Fruit fly (Drosophila melanogaster): ENCODE measurements around the gene gdrd.

Gene gdrd

DNA sequence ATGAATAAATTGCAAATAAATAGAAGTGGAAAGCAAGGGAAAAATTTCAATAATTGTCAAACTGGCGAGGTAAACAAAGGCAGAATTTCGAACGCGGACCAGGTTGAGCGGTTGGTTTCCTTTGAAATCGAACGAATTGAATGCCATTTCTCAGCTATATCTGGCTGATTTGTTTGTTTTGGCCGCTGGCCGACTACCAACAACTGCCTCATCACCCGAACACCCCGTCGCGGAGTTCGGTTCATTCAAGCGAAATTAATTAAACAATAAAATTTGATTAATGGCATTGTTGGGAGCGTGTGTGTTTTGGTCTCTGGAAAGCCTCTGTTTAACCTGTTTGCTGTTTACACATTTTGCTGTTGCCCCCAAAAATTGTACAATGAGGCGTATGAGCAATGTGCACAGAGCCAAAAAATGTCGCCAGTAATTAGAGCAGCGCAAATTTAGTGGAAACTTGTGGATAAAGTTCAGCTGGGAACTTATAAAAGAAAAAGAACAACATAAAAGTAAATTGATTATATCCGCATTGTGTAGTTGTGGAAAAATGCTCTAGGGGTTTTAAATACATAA, 33.6 kb upstream of the gdrd start:
- TF ChIP-seq CG8119 (GFP tag; IDR thresholded peaks at IDR 0.05), result no peak
- peak; percentile 69 for TF ChIP-seq fkh (GFP tag; optimal IDR thresholded peaks at IDR 0.05)

DNA sequence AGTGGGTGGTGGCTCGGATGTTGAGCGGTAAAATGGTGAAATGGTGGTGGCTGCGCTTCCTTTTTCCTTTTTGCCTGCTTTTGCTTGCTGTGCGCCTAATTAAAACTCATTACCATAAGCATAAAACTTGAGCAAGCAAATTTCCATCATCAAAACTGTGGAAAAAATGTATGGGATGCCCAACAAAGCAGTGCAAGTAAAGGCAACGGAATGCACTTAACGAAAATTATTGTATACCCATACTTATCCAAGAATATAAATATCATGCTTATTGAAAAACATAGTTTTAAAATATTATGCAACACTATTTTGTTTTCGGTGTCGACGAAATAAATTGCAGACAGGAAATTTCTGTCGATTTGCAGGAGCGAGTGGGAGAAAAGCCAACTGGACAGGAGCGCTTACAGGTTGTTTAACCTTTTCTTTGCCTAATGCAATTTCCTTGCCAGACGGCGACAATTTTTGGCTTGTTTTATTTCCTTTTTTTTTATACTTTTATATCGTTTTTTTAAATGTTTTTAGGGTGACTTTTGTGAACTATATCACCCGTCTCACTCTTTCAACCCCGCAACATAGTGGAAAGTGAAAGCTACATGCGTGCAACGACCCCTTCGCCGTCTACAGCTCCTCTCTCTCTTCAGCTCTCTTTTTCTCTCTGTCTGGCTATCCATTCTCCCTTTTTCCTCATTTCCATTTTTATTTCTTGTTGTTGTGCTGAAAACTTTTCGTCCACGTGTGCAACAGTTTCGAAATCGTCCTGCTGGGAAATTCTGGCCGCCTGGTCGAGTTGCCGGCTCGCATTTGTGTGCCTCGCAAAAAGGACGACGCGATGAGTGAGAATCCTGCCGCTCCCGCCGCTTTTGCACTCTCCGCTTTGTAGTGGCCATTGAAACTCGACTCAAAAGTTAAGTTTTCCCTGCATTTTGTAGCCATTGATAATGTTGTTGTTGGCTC, 30.9 kb upstream of the gdrd start:
- TF ChIP-seq topi (GFP tag; optimal IDR thresholded peaks at IDR 0.05), result no peak
- TF ChIP-seq CG32006 (GFP tag; optimal IDR thresholded peaks at IDR 0.05), result peak; percentile 31
- TF ChIP-seq fkh (GFP tag; optimal IDR thresholded peaks at IDR 0.05), result no peak
- TF ChIP-seq CG4318 (GFP tag; optimal IDR thresholded peaks at IDR 0.05), result no peak
- TF ChIP-seq Gug (GFP tag; IDR thresholded peaks at IDR 0.05), result no peak
- TF ChIP-seq pdm3 (GFP tag; optimal IDR thresholded peaks at IDR 0.05), result peak; percentile 13
- TF ChIP-seq CG1621 (tag; optimal IDR thresholded peaks at IDR 0.05), result no peak
- no peak for TF ChIP-seq svp (GFP tag)
- peak; percentile 34 for TF ChIP-seq Hr4 (GFP tag; optimal IDR thresholded peaks at IDR 0.05)
- no peak for TF ChIP-seq CG10631 (GFP tag; optimal IDR thresholded peaks at IDR 0.05)
- TF ChIP-seq Sox15 (GFP tag; optimal IDR thresholded peaks at IDR 0.05), result no peak
- TF ChIP-seq Smox (GFP tag; optimal IDR thresholded peaks at IDR 0.05), result no peak
- no peak for TF ChIP-seq CG8119 (GFP tag; IDR thresholded peaks at IDR 0.05)
- no peak for TF ChIP-seq Ets21C (GFP tag; optimal IDR thresholded peaks at IDR 0.05)
- no peak for TF ChIP-seq net (GFP tag; optimal IDR thresholded peaks at IDR 0.05)
- no peak for TF ChIP-seq vri (GFP tag; optimal IDR thresholded peaks at IDR 0.05)
- no peak for TF ChIP-seq OdsH (GFP tag; optimal IDR thresholded peaks at IDR 0.05)
- TF ChIP-seq CG3032 (tag; optimal IDR thresholded peaks at IDR 0.05), result no peak
- TF ChIP-seq Blimp-1 (GFP tag; optimal IDR thresholded peaks at IDR 0.05), result peak; percentile 10
- TF ChIP-seq CG6163 (GFP tag; IDR thresholded peaks at IDR 0.05), result no peak
- no peak for TF ChIP-seq CG8632 (GFP tag; optimal IDR thresholded peaks at IDR 0.05)
- TF ChIP-seq acj6 (GFP tag; optimal IDR thresholded peaks at IDR 0.05), result no peak
- no peak for TF ChIP-seq fd85E (GFP tag; optimal IDR thresholded peaks at IDR 0.05)
- no peak for TF ChIP-seq CG15336 (GFP tag; IDR thresholded peaks at IDR 0.05)
- TF ChIP-seq lz (GFP tag; optimal IDR thresholded peaks at IDR 0.05), result no peak
- TF ChIP-seq CG31627 (GFP tag; optimal IDR thresholded peaks at IDR 0.05), result no peak
- TF ChIP-seq ss (GFP tag; optimal IDR thresholded peaks at IDR 0.05), result no peak

DNA sequence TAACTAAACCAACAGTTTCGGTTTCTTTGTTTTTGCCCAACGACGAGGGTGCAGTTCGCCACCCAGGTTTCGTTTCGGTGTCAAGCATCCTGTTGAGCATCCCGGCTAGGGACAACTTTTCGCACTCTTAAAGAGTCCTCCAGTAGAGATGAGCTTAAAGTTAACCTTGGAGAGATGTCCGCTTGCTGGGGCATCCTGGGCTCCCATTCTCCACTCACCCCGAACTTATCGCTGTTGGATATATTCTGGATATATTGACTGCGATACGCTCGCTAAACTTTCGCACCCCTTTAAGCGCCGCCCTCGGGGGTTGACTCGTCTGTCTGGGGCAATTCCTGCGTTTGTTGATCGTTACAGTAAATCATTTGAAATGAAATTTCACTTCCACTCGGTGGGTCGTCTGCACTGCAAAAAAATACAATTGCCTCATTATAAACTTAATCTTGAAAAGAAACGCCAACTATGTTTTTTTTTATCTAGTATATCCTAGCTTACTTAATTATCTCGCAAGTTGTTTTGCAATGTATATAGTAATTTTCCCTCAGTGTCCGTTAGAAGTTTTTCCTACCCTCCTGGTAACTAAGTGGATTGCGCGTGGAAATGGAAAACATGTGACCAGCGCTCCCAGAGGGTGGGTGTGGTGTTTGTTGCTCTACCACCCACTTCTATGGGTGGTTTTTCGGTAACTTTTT, 29.4 kb upstream of the gdrd start:
- TF ChIP-seq CG11294 (GFP tag; IDR thresholded peaks at IDR 0.05) (no peak), Sox14 (GFP tag; optimal IDR thresholded peaks at IDR 0.05) (peak; percentile 26), CG6163 (GFP tag; IDR thresholded peaks at IDR 0.05) (peak; percentile 57; the same call in 2 of the 3 replicates), svp (GFP tag) (peak; percentile 65), Met (GFP tag; optimal IDR thresholded peaks at IDR 0.05) (peak; percentile 48), CG32006 (GFP tag; optimal IDR thresholded peaks at IDR 0.05) (peak; percentile 26), lz (GFP tag; optimal IDR thresholded peaks at IDR 0.05) (peak; percentile 50), CG31627 (GFP tag; optimal IDR thresholded peaks at IDR 0.05) (peak; percentile 21), CG15336 (GFP tag; IDR thresholded peaks at IDR 0.05) (0 out of 2 replicates have a peak, but pooled peaks have one; percentile 25), CG6792 (GFP tag; optimal IDR thresholded peaks at IDR 0.05) (peak; percentile 14), CG7368 (GFP tag; optimal IDR thresholded peaks at IDR 0.05) (no peak), CG8632 (GFP tag; optimal IDR thresholded peaks at IDR 0.05) (no peak), CG1621 (tag; optimal IDR thresholded peaks at IDR 0.05) (no peak), Hr39 (GFP tag; optimal IDR thresholded peaks at IDR 0.05) (peak; percentile 36), Lpt (GFP tag; optimal IDR thresholded peaks at IDR 0.05) (no peak), Eip75B (GFP tag; optimal IDR thresholded peaks at IDR 0.05) (peak; percentile 29), CG4318 (GFP tag; optimal IDR thresholded peaks at IDR 0.05) (no peak), fd85E (GFP tag; optimal IDR thresholded peaks at IDR 0.05) (no peak), Gug (GFP tag; IDR thresholded peaks at IDR 0.05) (no peak), CG9139 (GFP tag; optimal IDR thresholded peaks at IDR 0.05) (no peak), Smox (GFP tag; optimal IDR thresholded peaks at IDR 0.05) (peak; percentile 33), CG10631 (GFP tag; optimal IDR thresholded peaks at IDR 0.05) (peak; percentile 30), vri (GFP tag; optimal IDR thresholded peaks at IDR 0.05) (no peak), acj6 (GFP tag; optimal IDR thresholded peaks at IDR 0.05) (peak; percentile 23), CG8319 (GFP tag; optimal IDR thresholded peaks at IDR 0.05) (no peak), Hr38 (GFP tag; optimal IDR thresholded peaks at IDR 0.05) (no peak), Sox102F (GFP tag; optimal IDR thresholded peaks at IDR 0.05) (peak; percentile 47), fd59A (GFP tag; optimal IDR thresholded peaks at IDR 0.05) (no peak), CG6808 (GFP tag; optimal IDR thresholded peaks at IDR 0.05) (no peak), topi (GFP tag; optimal IDR thresholded peaks at IDR 0.05) (peak; percentile 44), esn (GFP tag; optimal IDR thresholded peaks at IDR 0.05) (peak; percentile 63)
